Worm (Caenorhabditis elegans) whole organism, L3 larva: ENCODE results near the gene bcl-7.
A peak's percentile ranks its signal among the peaks of the same experiment; 100 is the strongest.

Experiments
- R02D3.7 ChIP-seq: fragments of 150-350 bp; optimal IDR thresholded peaks from 2 replicates; lab custom pipeline; 2014; ENCODE audit warnings: missing biosample characterization, missing genetic modification characterization
- aly-2 ChIP-seq: fragments of 150-350 bp; optimal IDR thresholded peaks from 2 replicates; lab custom pipeline; 2014; ENCODE audit warnings: missing biosample characterization, missing genetic modification characterization
- ama-1 ChIP-seq: fragments of 150-350 bp; optimal IDR thresholded peaks from 2 replicates; lab custom pipeline; 2018
- ceh-28 ChIP-seq: fragments of 150-350 bp; optimal IDR thresholded peaks from 2 replicates; lab custom pipeline; 2014; ENCODE audit warnings: missing biosample characterization, missing genetic modification reagents, missing genetic modification characterization
- ceh-82 ChIP-seq: fragments of 150-350 bp; optimal IDR thresholded peaks from 2 replicates; lab custom pipeline; 2014; ENCODE audit warnings: missing biosample characterization, missing genetic modification characterization
- ceh-9 ChIP-seq: sonication (generic microtip); optimal IDR thresholded peaks from 2 replicates; lab custom pipeline; 2018; ENCODE audit warnings: missing biosample characterization, missing genetic modification characterization
- egl-5 ChIP-seq: fragments of 150-350 bp; optimal IDR thresholded peaks from 2 replicates; lab custom pipeline; 2017; ENCODE audit warnings: missing biosample characterization, missing genetic modification reagents, missing genetic modification characterization, inconsistent platforms
- elt-1 ChIP-seq: fragments of 150-350 bp; optimal IDR thresholded peaks from 2 replicates; lab custom pipeline; 2014; ENCODE audit warnings: missing biosample characterization, missing genetic modification characterization
- elt-2 ChIP-seq: sonication (generic microtip); optimal IDR thresholded peaks from 2 replicates; lab custom pipeline; 2016; ENCODE audit warnings: missing genetic modification reagents, mild to moderate bottlenecking, missing genetic modification characterization, missing compliant biosample characterization
- eor-1 ChIP-seq, 2 experiments: fragments of 150-350 bp; optimal IDR thresholded peaks; 2 replicates each; lab custom pipeline; 2014 to 2018; ENCODE audit warnings: missing biosample characterization in 2 of 2, missing genetic modification characterization in 2 of 2
- fos-1 ChIP-seq: fragments of 150-350 bp; optimal IDR thresholded peaks from 2 replicates; lab custom pipeline; 2014; ENCODE audit warnings: missing biosample characterization, missing genetic modification characterization
- hmg-11 ChIP-seq: sonication (generic microtip); optimal IDR thresholded peaks from 2 replicates; lab custom pipeline; 2016; ENCODE audit warnings: missing genetic modification characterization, missing compliant biosample characterization
- jun-1 ChIP-seq: fragments of 150-350 bp; optimal IDR thresholded peaks from 2 replicates; lab custom pipeline; 2014; ENCODE audit warnings: missing biosample characterization, missing genetic modification reagents, missing genetic modification characterization
- lsy-12 ChIP-seq: sonication (generic microtip); optimal IDR thresholded peaks from 2 replicates; lab custom pipeline; 2016; ENCODE audit warnings: mild to moderate bottlenecking, missing genetic modification characterization, missing compliant biosample characterization
- mml-1 ChIP-seq: fragments of 150-350 bp; sonication (generic microtip); optimal IDR thresholded peaks from 3 replicates; lab custom pipeline; 2014; ENCODE audit warnings: missing biosample characterization, missing genetic modification characterization
- nfya-1 ChIP-seq: sonication (generic microtip); optimal IDR thresholded peaks from 2 replicates; lab custom pipeline; 2017; ENCODE audit warnings: missing genetic modification characterization, mild to moderate bottlenecking, missing compliant biosample characterization, antibody characterized with exemption, moderate library complexity; ENCODE audit not compliant: insufficient read depth
- nhr-11 ChIP-seq: fragments of 150-350 bp; optimal IDR thresholded peaks from 2 replicates; lab custom pipeline; 2014; ENCODE audit warnings: missing biosample characterization, missing genetic modification characterization
- nhr-23 ChIP-seq: fragments of 150-350 bp; optimal IDR thresholded peaks from 2 replicates; lab custom pipeline; 2014; ENCODE audit warnings: missing biosample characterization, missing genetic modification reagents, missing genetic modification characterization
- nhr-43 ChIP-seq: sonication (generic microtip); optimal IDR thresholded peaks from 2 replicates; lab custom pipeline; 2016; ENCODE audit warnings: mild to moderate bottlenecking, missing genetic modification characterization, missing compliant biosample characterization; ENCODE audit not compliant: poor library complexity, severe bottlenecking
- nhr-76 ChIP-seq: fragments of 150-350 bp; sonication (generic microtip); optimal IDR thresholded peaks from 5 replicates; lab custom pipeline; 2014; ENCODE audit warnings: missing biosample characterization, missing genetic modification characterization
- nhr-77 ChIP-seq: fragments of 150-350 bp; optimal IDR thresholded peaks from 2 replicates; lab custom pipeline; 2014; ENCODE audit warnings: missing biosample characterization, missing genetic modification characterization
- pha-4 ChIP-seq: fragments of 150-350 bp; optimal IDR thresholded peaks from 2 replicates; lab custom pipeline; 2014; ENCODE audit warnings: missing biosample characterization, missing genetic modification reagents, missing genetic modification characterization
- pqm-1 ChIP-seq: fragments of 150-350 bp; optimal IDR thresholded peaks from 2 replicates; lab custom pipeline; 2017; ENCODE audit warnings: missing biosample characterization, missing genetic modification characterization, inconsistent platforms
- skn-1 ChIP-seq: fragments of 150-350 bp; optimal IDR thresholded peaks from 2 replicates; lab custom pipeline; 2014; ENCODE audit warnings: missing biosample characterization, missing genetic modification characterization
- snpc-4 ChIP-seq: fragments of 150-350 bp; optimal IDR thresholded peaks from 2 replicates; lab custom pipeline; 2014; ENCODE audit warnings: missing biosample characterization, missing genetic modification characterization
- tbx-2 ChIP-seq: sonication (generic microtip); optimal IDR thresholded peaks from 2 replicates; lab custom pipeline; 2016; ENCODE audit warnings: mild to moderate bottlenecking, missing genetic modification characterization, missing compliant biosample characterization
- unc-39 ChIP-seq: sonication (generic microtip); optimal IDR thresholded peaks from 4 replicates; lab custom pipeline; 2017; ENCODE audit warnings: missing biosample characterization, missing genetic modification characterization
- unc-62 ChIP-seq: fragments of 150-350 bp; sonication (generic microtip); optimal IDR thresholded peaks from 4 replicates; lab custom pipeline; 2014; ENCODE audit warnings: missing biosample characterization, missing genetic modification reagents, missing genetic modification characterization
- zag-1 ChIP-seq: fragments of 150-350 bp; optimal IDR thresholded peaks from 2 replicates; lab custom pipeline; 2014; ENCODE audit warnings: missing biosample characterization, missing genetic modification characterization
- ztf-11 ChIP-seq: fragments of 150-350 bp; optimal IDR thresholded peaks from 2 replicates; lab custom pipeline; 2014; ENCODE audit warnings: missing biosample characterization, missing genetic modification characterization
- ztf-4 ChIP-seq: fragments of 150-350 bp; optimal IDR thresholded peaks from 2 replicates; lab custom pipeline; 2014; ENCODE audit warnings: missing biosample characterization, missing genetic modification characterization

The bcl-7 gene

DNA sequence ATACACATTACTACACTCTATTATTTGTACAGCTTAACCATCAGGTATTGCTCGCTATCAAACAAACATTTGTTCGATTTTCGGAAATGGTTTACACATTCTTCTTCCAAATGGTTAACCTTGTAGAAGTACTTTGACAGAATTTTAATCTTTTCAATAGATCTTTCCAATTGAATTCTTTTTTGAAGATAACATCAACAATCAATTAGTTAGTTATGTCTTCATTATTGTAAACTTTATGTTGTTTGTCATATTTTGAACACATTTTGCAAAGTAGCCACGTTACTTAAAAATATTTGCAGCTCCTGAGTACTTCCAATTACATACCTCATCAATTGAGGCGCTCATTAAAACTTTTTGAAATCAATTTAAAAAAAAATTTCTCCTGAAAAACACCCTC is 39.5 kb downstream of the bcl-7 start:
- no peak for TF ChIP-seq snpc-4
- peak; percentile 75 for TF ChIP-seq elt-1
- TF ChIP-seq nfya-1 (tag; lab: Kevin White, UChicago): no peak
- no peak for TF ChIP-seq nhr-11 (tag; lab: Kevin White, UChicago)
- TF ChIP-seq aly-2: no peak
- no peak for TF ChIP-seq ceh-9
- TF ChIP-seq nhr-77 (tag; lab: Kevin White, UChicago): no peak
- peak; percentile 10 for TF ChIP-seq pha-4 (tag; lab: Kevin White, UChicago)
- no peak for TF ChIP-seq ceh-28

DNA sequence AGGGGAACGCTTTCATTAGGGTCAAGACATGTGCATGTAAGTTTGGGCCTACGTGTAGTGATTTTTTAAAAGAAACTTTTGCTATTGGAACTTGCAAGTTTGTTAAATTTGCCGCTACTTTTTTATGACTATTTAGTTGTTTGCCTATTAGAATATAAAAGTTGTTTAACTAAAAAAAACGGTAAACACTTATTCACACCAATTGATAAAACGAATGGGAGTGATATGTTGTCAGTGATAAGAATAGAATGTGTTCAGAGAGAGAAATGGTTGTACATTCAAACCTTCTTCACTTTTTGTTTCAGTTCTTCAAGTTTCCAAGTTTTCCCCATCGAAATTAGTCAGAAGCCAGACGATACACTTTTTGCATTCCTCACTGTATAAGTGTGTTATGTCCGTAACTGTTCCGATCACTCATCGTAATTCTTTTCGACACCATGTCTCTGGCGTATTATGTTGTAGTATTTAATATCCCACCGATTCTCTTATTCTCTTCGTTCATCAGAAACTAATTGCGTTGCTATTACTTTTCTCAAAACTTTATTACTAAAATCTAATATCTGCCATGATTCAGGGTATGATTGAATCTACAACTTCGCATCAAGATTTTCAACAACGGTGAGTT is 40.1 kb downstream of the bcl-7 start, which contains the start of gene dct-6:
Gene dct-6 (plus strand): TSS at position 575 of the 625 bp plus-strand sequence.
- TF ChIP-seq pqm-1 (tag; lab: Kevin White, UChicago) (peak; percentile 80), pha-4 (tag; lab: Kevin White, UChicago) (peak; percentile 47), elt-2 (peak; percentile 66), R02D3.7 (tag; lab: Kevin White, UChicago) (no peak)

ce11 chrIII:5967640-5968039 is 41.8 kb downstream of the bcl-7 start:
- TF ChIP-seq unc-62 (GFP tag; lab: Kevin White, UChicago): no peak
- no peak for TF ChIP-seq nhr-76
- no peak for TF ChIP-seq elt-2
- no peak for TF ChIP-seq skn-1 (tag; lab: Kevin White, UChicago)
- TF ChIP-seq tbx-2 (tag; lab: Kevin White, UChicago): no peak
- TF ChIP-seq pqm-1 (tag; lab: Kevin White, UChicago): no peak
- TF ChIP-seq ceh-82 (tag; lab: Kevin White, UChicago): no peak
- no peak for TF ChIP-seq hmg-11 (tag; lab: Kevin White, UChicago)
- no peak for TF ChIP-seq nhr-43 (tag; lab: Kevin White, UChicago)
- no peak for TF ChIP-seq ama-1
- no peak for TF ChIP-seq nhr-23 (tag; lab: Kevin White, UChicago)
- TF ChIP-seq snpc-4: no peak
- no peak for TF ChIP-seq fos-1 (tag; lab: Kevin White, UChicago)
- TF ChIP-seq egl-5: no peak
- no peak for TF ChIP-seq nfya-1 (tag; lab: Kevin White, UChicago)
- TF ChIP-seq R02D3.7 (tag; lab: Kevin White, UChicago): no peak

DNA sequence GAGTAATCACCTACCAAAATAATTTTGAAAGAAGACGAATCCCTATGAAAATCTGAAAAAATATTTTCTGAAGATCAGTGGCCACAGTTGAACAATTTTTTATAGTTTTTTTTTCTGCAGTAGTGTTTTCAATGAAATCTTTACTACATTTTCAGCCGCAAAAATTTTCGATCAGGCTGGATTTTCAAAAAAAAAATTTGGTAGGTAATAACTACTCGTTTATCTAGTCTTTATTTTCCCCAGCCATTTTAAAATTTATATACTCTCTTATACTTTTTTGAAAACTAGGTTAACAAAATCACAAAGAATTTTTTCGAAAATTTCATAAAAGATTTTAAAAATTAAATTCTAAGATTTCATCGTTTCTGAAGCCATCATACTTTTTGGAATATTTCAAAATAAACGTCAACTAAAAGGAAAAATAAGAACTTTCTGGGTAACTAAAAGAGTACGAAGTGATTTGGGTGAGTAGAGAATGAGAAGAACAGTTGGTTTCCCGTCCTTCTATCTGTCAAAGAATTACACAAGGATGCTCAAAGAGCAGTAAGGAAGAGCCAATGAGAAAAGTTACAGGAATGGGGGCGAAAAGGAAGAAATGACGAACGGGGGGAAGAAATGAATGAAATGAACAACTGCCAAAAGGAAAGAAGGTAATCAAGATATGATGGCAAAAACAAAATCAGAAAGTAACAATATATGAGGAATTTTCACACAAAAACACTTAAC is 49.3 kb downstream of the bcl-7 start, which contains the start of gene mlp-1:
Gene mlp-1 (minus strand): TSS at position 51 of the 726 bp plus-strand sequence.
- TF ChIP-seq ceh-28 (no peak), jun-1 (tag; lab: Kevin White, UChicago) (no peak), elt-2 (no peak), pqm-1 (tag; lab: Kevin White, UChicago) (no peak), hmg-11 (tag; lab: Kevin White, UChicago) (no peak), eor-1 (tag; optimal IDR thresholded peaks at IDR 0.05; lab: Kevin White, UChicago) (no peak), mml-1 (no peak), ztf-11 (tag; lab: Kevin White, UChicago) (no peak)

- no peak for TF ChIP-seq ceh-28
- no peak for TF ChIP-seq zag-1 (tag; lab: Kevin White, UChicago)
- no peak for TF ChIP-seq unc-39 (tag; lab: Kevin White, UChicago)
- no peak for TF ChIP-seq nhr-43 (tag; lab: Kevin White, UChicago)
- TF ChIP-seq nhr-76: no peak
- TF ChIP-seq unc-62 (GFP tag; lab: Kevin White, UChicago): no peak
- TF ChIP-seq lsy-12 (tag; lab: Kevin White, UChicago): no peak
- no peak for TF ChIP-seq jun-1 (tag; lab: Kevin White, UChicago)
- no peak for TF ChIP-seq ztf-11 (tag; lab: Kevin White, UChicago)
- no peak for TF ChIP-seq pha-4 (tag; lab: Kevin White, UChicago)
- no peak for TF ChIP-seq snpc-4
- no peak for TF ChIP-seq nfya-1 (tag; lab: Kevin White, UChicago)
- no peak for TF ChIP-seq aly-2
- TF ChIP-seq ztf-4 (tag; lab: Kevin White, UChicago): no peak
Measured at ce11 chrIII:5976021-5976420, 50.1 kb downstream of the bcl-7 start.
